Worm (Caenorhabditis elegans) whole organism, mixed stage, embryonic: ENCODE measurements around the gene F09C6.3.

ENCODE experiments used
- M03D4.4 ChIP-seq: sonication (generic microtip); optimal IDR thresholded peaks from 2 replicates; lab custom pipeline; 2017; ENCODE audit warnings: mild to moderate bottlenecking, missing genetic modification characterization, missing compliant biosample characterization
- blmp-1 ChIP-seq: fragments of 150-350 bp; optimal IDR thresholded peaks from 2 replicates; lab custom pipeline; 2014; ENCODE audit warnings: missing biosample characterization, missing genetic modification characterization
- ceh-39 ChIP-seq: fragments of 150-350 bp; optimal IDR thresholded peaks from 2 replicates; lab custom pipeline; 2014; ENCODE audit warnings: missing biosample characterization, missing genetic modification characterization
- ceh-43 ChIP-seq: fragments of 200-800 bp; sonication (Bioruptor generic); optimal IDR thresholded peaks from 2 replicates; lab custom pipeline; 2018; ENCODE audit warnings: mild to moderate bottlenecking, missing genetic modification characterization, moderate library complexity, missing compliant biosample characterization
- ceh-83 ChIP-seq: fragments of 200-800 bp; sonication (Bioruptor generic); optimal IDR thresholded peaks from 2 replicates; lab custom pipeline; 2018; ENCODE audit warnings: mild to moderate bottlenecking, missing genetic modification characterization, missing compliant biosample characterization
- ces-1 ChIP-seq: fragments of 150-350 bp; optimal IDR thresholded peaks from 2 replicates; lab custom pipeline; 2014; ENCODE audit warnings: missing biosample characterization, missing genetic modification reagents, missing genetic modification characterization
- cnd-1 ChIP-seq: fragments of 200-800 bp; sonication (Bioruptor generic); optimal IDR thresholded peaks from 2 replicates; lab custom pipeline; 2018; ENCODE audit warnings: mild to moderate bottlenecking, missing genetic modification characterization, missing compliant biosample characterization
- drap-1 ChIP-seq: fragments of 200-800 bp; sonication (Bioruptor generic); optimal IDR thresholded peaks from 3 replicates; lab custom pipeline; 2018; ENCODE audit warnings: mild to moderate bottlenecking, missing genetic modification characterization, missing compliant biosample characterization
- elt-1 ChIP-seq: sonication (generic microtip); optimal IDR thresholded peaks from 2 replicates; lab custom pipeline; 2017; ENCODE audit warnings: missing genetic modification characterization, mild to moderate bottlenecking, missing compliant biosample characterization, antibody characterized with exemption, moderate library complexity, borderline replicate concordance; ENCODE audit not compliant: insufficient read depth
- elt-3 ChIP-seq: fragments of 150-350 bp; optimal IDR thresholded peaks from 2 replicates; lab custom pipeline; 2014; ENCODE audit warnings: missing biosample characterization, missing genetic modification characterization
- flh-1 ChIP-seq: fragments of 200-800 bp; sonication (Bioruptor generic); optimal IDR thresholded peaks from 2 replicates; lab custom pipeline; 2018; ENCODE audit warnings: mild to moderate bottlenecking, missing genetic modification characterization, moderate library complexity, missing compliant biosample characterization
- ham-2 ChIP-seq: fragments of 200-800 bp; sonication (Bioruptor generic); optimal IDR thresholded peaks from 2 replicates; lab custom pipeline; 2018; ENCODE audit warnings: mild to moderate bottlenecking, missing genetic modification characterization, missing compliant biosample characterization
- hlh-1 ChIP-seq: fragments of 150-350 bp; optimal IDR thresholded peaks from 2 replicates; lab custom pipeline; 2014; ENCODE audit warnings: missing biosample characterization, missing genetic modification reagents, missing genetic modification characterization
- lin-13 ChIP-seq: fragments of 150-350 bp; optimal IDR thresholded peaks from 2 replicates; lab custom pipeline; 2014; ENCODE audit warnings: missing biosample characterization, missing genetic modification characterization
- lin-32 ChIP-seq: fragments of 200-800 bp; sonication (Bioruptor generic); optimal IDR thresholded peaks from 2 replicates; lab custom pipeline; 2018; ENCODE audit warnings: mild to moderate bottlenecking, missing genetic modification characterization, missing compliant biosample characterization
- lsy-2 ChIP-seq: fragments of 150-350 bp; optimal IDR thresholded peaks from 2 replicates; lab custom pipeline; 2014; ENCODE audit warnings: missing biosample characterization, missing genetic modification characterization
- mab-5 ChIP-seq: fragments of 150-350 bp; optimal IDR thresholded peaks from 2 replicates; lab custom pipeline; 2014; ENCODE audit warnings: missing biosample characterization, missing genetic modification characterization
- mls-2 ChIP-seq: sonication (generic microtip); optimal IDR thresholded peaks from 2 replicates; lab custom pipeline; 2016; ENCODE audit warnings: mild to moderate bottlenecking, missing genetic modification characterization, moderate library complexity, missing compliant biosample characterization
- nhr-12 ChIP-seq: fragments of 150-350 bp; optimal IDR thresholded peaks from 2 replicates; lab custom pipeline; 2014; ENCODE audit warnings: missing biosample characterization, missing genetic modification characterization
- nhr-2 ChIP-seq: fragments of 150-350 bp; optimal IDR thresholded peaks from 2 replicates; lab custom pipeline; 2014; ENCODE audit warnings: missing biosample characterization, missing genetic modification characterization
- nhr-237 ChIP-seq: fragments of 150-350 bp; optimal IDR thresholded peaks from 2 replicates; lab custom pipeline; 2014; ENCODE audit warnings: missing biosample characterization, missing genetic modification characterization
- nhr-76 ChIP-seq: sonication (generic microtip); optimal IDR thresholded peaks from 2 replicates; lab custom pipeline; 2017; ENCODE audit warnings: missing biosample characterization, missing genetic modification characterization
- pha-4 ChIP-seq: fragments of 150-350 bp; optimal IDR thresholded peaks from 2 replicates; lab custom pipeline; 2018; ENCODE audit warnings: missing biosample characterization, missing genetic modification reagents, missing genetic modification characterization
- sem-2 ChIP-seq: fragments of 200-800 bp; sonication (Bioruptor generic); optimal IDR thresholded peaks from 2 replicates; lab custom pipeline; 2018; ENCODE audit warnings: mild to moderate bottlenecking, missing genetic modification characterization, missing compliant biosample characterization
- snpc-4 ChIP-seq: fragments of 150-350 bp; optimal IDR thresholded peaks from 2 replicates; lab custom pipeline; 2014; ENCODE audit warnings: missing biosample characterization, missing genetic modification characterization
- sptf-1 ChIP-seq: sonication (generic microtip); optimal IDR thresholded peaks from 2 replicates; lab custom pipeline; 2017; ENCODE audit warnings: mild to moderate bottlenecking, missing genetic modification characterization, moderate library complexity, missing compliant biosample characterization
- tbx-8 ChIP-seq: fragments of 200-800 bp; sonication (Bioruptor generic); optimal IDR thresholded peaks from 2 replicates; lab custom pipeline; 2018; ENCODE audit warnings: mild to moderate bottlenecking, missing genetic modification characterization, moderate library complexity, missing compliant biosample characterization
- unc-120 ChIP-seq: sonication (generic microtip); optimal IDR thresholded peaks from 2 replicates; lab custom pipeline; 2017; ENCODE audit warnings: missing genetic modification characterization, missing compliant biosample characterization; ENCODE audit not compliant: poor library complexity, severe bottlenecking
- unc-62 ChIP-seq: fragments of 150-350 bp; optimal IDR thresholded peaks from 2 replicates; lab custom pipeline; 2014; ENCODE audit warnings: missing biosample characterization, missing genetic modification reagents, missing genetic modification characterization
- zip-8 ChIP-seq: fragments of 150-350 bp; optimal IDR thresholded peaks from 2 replicates; lab custom pipeline; 2014; ENCODE audit warnings: missing biosample characterization, missing genetic modification characterization
- ztf-11 ChIP-seq: fragments of 150-350 bp; optimal IDR thresholded peaks from 2 replicates; lab custom pipeline; 2014; ENCODE audit warnings: missing biosample characterization, missing genetic modification characterization

F09C6.3 gene

DNA sequence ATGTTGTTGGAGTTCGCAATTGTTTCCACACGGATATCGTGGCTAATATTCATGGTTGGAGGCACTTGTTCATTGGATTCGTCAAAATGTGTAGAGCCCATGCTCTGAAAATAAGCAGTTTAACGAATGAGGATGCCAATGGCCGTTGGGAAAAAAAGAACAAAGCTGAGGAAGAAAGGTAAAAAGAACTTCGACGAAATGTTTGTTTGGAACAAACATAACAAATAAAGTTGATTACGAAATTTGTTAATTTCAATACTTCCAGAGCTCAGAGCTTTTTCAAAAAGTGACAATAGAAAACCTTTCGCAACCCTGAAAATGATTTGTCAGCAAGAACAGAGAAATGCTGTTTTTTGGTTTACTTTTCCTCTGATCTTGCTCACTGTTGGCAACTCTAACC is at the start of gene F09C6.3:
Gene F09C6.3 (minus strand): TSS at position 101 of the 400 bp plus-strand sequence.
- no peak for TF ChIP-seq zip-8 (tag; lab: Kevin White, UChicago)
- no peak for TF ChIP-seq sem-2 (GFP tag; lab: Kevin White, UChicago)
- TF ChIP-seq ztf-11 = no peak
- no peak for TF ChIP-seq blmp-1 (tag; lab: Kevin White, UChicago)
- no peak for TF ChIP-seq nhr-12 (tag; lab: Kevin White, UChicago)
- no peak for TF ChIP-seq pha-4
- TF ChIP-seq drap-1 (GFP tag; lab: Kevin White, UChicago) = no peak
- TF ChIP-seq lin-13 (tag; lab: Kevin White, UChicago) = no peak
- no peak for TF ChIP-seq elt-1 (tag; lab: Kevin White, UChicago)
- no peak for TF ChIP-seq unc-62
- TF ChIP-seq nhr-2 (tag; lab: Kevin White, UChicago) = no peak
- no peak for TF ChIP-seq lsy-2 (tag; lab: Kevin White, UChicago)
- TF ChIP-seq mab-5 (tag; lab: Kevin White, UChicago) = no peak
- TF ChIP-seq ceh-83 (GFP tag; lab: Kevin White, UChicago) = no peak
- TF ChIP-seq cnd-1 = no peak
- TF ChIP-seq, all 35 proteins: peak for 0

DNA sequence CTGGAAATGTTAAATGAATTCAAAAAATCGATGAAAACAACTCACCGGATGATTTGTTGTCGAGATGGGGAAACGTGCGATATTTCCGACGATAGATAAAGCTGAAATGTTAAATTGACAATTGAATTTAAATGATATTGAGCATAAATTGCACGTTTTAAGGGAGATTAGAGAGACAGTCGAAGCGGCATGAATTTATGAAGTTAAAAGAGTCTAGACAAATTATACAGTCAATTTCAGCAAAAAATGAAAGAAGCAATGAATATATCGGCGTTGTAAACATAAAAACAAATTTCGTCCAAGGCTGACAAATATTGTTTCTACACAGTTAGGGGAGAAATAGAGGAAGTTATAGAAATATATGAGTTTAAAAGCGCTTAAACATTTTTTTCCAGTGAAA is 47.4 kb upstream of the F09C6.3 start, which contains the start of gene Y102A5C.36:
Gene Y102A5C.36 (minus strand): TSS at position 101 of the 400 bp plus-strand sequence.
- TF ChIP-seq unc-62 (no peak), ham-2 (GFP tag; lab: Kevin White, UChicago) (no peak), lsy-2 (tag; lab: Kevin White, UChicago) (no peak), unc-120 (tag; lab: Kevin White, UChicago) (no peak), nhr-237 (no peak), pha-4 (no peak), ces-1 (no peak), elt-3 (no peak), snpc-4 (tag; lab: Kevin White, UChicago) (no peak), mls-2 (no peak), flh-1 (GFP tag; lab: Kevin White, UChicago) (no peak), lin-13 (tag; lab: Kevin White, UChicago) (no peak), zip-8 (tag; lab: Kevin White, UChicago) (no peak), sem-2 (GFP tag; lab: Kevin White, UChicago) (no peak), hlh-1 (tag; lab: Kevin White, UChicago) (no peak), nhr-76 (no peak), cnd-1 (no peak), lin-32 (GFP tag; lab: Kevin White, UChicago) (no peak), tbx-8 (GFP tag; lab: Kevin White, UChicago) (no peak)

DNA sequence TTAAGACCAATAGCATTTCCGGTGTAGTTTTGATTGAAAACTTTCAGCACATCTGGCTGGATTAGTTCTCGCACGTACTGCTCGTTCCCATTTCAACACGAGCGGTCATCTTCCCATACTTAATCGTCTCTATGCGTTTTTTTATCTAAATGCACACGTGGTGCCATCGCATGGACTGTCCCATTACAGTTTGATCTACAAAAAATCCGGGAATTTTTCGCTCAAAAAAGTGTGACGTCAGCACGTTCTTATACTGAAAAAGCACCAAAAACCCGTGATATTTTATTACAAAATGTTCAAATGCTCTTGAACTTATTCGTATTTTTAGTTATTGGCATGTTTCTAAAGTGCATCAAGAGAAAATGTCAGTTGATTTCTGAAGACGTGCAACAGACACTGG is 42.0 kb upstream of the F09C6.3 start, which contains the start of gene Y102A5C.4:
Gene Y102A5C.4 (plus strand): TSS at position 301 of the 400 bp plus-strand sequence.
- TF ChIP-seq lin-13 (tag; lab: Kevin White, UChicago) (no peak), nhr-12 (tag; lab: Kevin White, UChicago) (no peak), mab-5 (tag; lab: Kevin White, UChicago) (no peak), ztf-11 (no peak), zip-8 (tag; lab: Kevin White, UChicago) (no peak)

DNA sequence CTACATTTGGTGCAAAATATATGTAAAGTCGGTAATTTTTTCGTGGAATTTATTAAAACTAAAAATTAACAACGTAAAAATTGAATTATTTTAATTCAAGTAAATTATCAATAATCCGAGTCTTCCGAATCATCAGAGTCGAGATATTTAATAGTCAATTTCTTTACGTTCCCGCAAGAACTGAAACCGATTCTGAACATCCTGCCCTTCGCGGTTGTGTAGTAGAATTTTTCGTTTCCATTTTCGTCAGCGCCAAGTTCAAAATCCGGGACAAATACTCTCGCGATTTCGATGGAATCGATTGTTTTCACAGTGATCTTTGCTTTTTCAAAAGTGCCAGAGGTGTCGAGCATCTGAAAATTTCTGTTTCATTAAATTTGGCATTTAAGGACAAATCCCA is 39.7 kb upstream of the F09C6.3 start:
- TF ChIP-seq ztf-11 (no peak), sem-2 (GFP tag; lab: Kevin White, UChicago) (no peak), ceh-39 (tag; lab: Kevin White, UChicago) (no peak), lsy-2 (tag; lab: Kevin White, UChicago) (no peak), hlh-1 (tag; lab: Kevin White, UChicago) (no peak), nhr-237 (no peak), snpc-4 (tag; lab: Kevin White, UChicago) (no peak), elt-3 (no peak), ceh-43 (GFP tag; lab: Kevin White, UChicago) (no peak), M03D4.4 (tag; lab: Kevin White, UChicago) (no peak), cnd-1 (no peak), zip-8 (tag; lab: Kevin White, UChicago) (no peak), nhr-12 (tag; lab: Kevin White, UChicago) (no peak), lin-13 (tag; lab: Kevin White, UChicago) (no peak)

DNA sequence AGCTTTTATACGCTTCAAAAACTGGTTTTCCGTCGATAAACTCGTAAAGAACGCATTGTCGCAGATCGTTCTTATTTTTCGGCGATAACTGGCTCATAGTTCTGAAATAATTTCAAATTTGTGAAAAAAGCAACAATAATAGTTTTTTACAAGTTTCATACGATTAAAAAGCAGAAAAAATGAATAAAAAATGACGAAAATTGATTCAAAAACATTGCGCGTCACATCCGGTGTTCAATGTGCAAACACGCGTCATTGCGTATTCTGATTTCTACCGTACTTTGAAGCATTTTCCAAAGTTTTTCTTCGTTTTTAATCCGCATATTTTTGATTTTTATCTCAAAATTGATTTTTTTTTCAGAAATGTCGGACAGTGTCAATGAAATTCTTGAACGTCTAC is 38.4 kb upstream of the F09C6.3 start, which contains the start of the genes fbxa-206 and Y102A5C.2:
Gene fbxa-206 (minus strand): TSS at position 101 of the 400 bp plus-strand sequence.
Gene Y102A5C.2 (plus strand): TSS at position 354 of the 400 bp plus-strand sequence.
- TF ChIP-seq sptf-1 (tag; lab: Kevin White, UChicago) (no peak), ztf-11 (no peak), lin-32 (GFP tag; lab: Kevin White, UChicago) (no peak), flh-1 (GFP tag; lab: Kevin White, UChicago) (no peak), lsy-2 (tag; lab: Kevin White, UChicago) (no peak)
